Worm (Caenorhabditis elegans) whole organism, L2 larva: ENCODE measurements around the gene sre-26.

Source experiments
- ZK546.5 ChIP-seq: sonication (generic microtip); optimal IDR thresholded peaks from 2 replicates; lab custom pipeline; 2017; ENCODE audit warnings: missing biosample characterization, missing genetic modification characterization
- alr-1 ChIP-seq: fragments of 150-350 bp; optimal IDR thresholded peaks from 2 replicates; lab custom pipeline; 2014; ENCODE audit warnings: missing biosample characterization, missing genetic modification characterization
- ceh-16 ChIP-seq: fragments of 150-350 bp; optimal IDR thresholded peaks from 2 replicates; lab custom pipeline; 2014; ENCODE audit warnings: missing biosample characterization, missing genetic modification characterization
- egl-27 ChIP-seq: sonication (generic microtip); optimal IDR thresholded peaks from 3 replicates; lab custom pipeline; 2017; ENCODE audit warnings: missing biosample characterization, missing genetic modification reagents, missing genetic modification characterization
- lin-13 ChIP-seq: fragments of 150-350 bp; optimal IDR thresholded peaks from 2 replicates; lab custom pipeline; 2014; ENCODE audit warnings: missing biosample characterization, missing genetic modification reagents, missing genetic modification characterization
- nhr-11 ChIP-seq: fragments of 150-350 bp; optimal IDR thresholded peaks from 2 replicates; lab custom pipeline; 2014; ENCODE audit warnings: missing biosample characterization, missing genetic modification characterization
- unc-62 ChIP-seq: fragments of 150-350 bp; optimal IDR thresholded peaks from 2 replicates; lab custom pipeline; 2014; ENCODE audit warnings: missing biosample characterization, missing genetic modification reagents, missing genetic modification characterization
- zag-1 ChIP-seq: fragments of 150-350 bp; optimal IDR thresholded peaks from 2 replicates; lab custom pipeline; 2014; ENCODE audit warnings: missing biosample characterization, missing genetic modification characterization
- ztf-1 ChIP-seq: fragments of 200-800 bp; sonication (Bioruptor generic); conservative IDR thresholded peaks from 2 replicates; pipeline ENCODE4 v1.3.6; 2022; ENCODE audit warnings: missing genetic modification characterization, missing compliant biosample characterization
- ztf-11 ChIP-seq: sonication (generic microtip); optimal IDR thresholded peaks from 2 replicates; lab custom pipeline; 2017; ENCODE audit warnings: missing biosample characterization, missing genetic modification characterization
- ztf-4 ChIP-seq: fragments of 150-350 bp; optimal IDR thresholded peaks from 2 replicates; lab custom pipeline; 2014; ENCODE audit warnings: missing biosample characterization, missing genetic modification characterization

ce11 chrII:12462244-12462643 lies 41.9 kb upstream of the sre-26 start, which contains the start of gene F15A4.2:
- TF ChIP-seq lin-13 (GFP tag; lab: Kevin White, UChicago) (no peak), nhr-11 (no peak), egl-27 (tag; lab: Kevin White, UChicago) (no peak), ztf-1 (GFP tag; lab: Robert Waterston, UW) (no peak), alr-1 (tag; lab: Kevin White, UChicago) (no peak), unc-62 (no peak), ztf-11 (tag; lab: Kevin White, UChicago) (no peak), ceh-16 (tag; lab: Kevin White, UChicago) (no peak), ZK546.5 (no peak), ztf-4 (tag; lab: Kevin White, UChicago) (no peak), zag-1 (tag; lab: Kevin White, UChicago) (no peak)
